Fruit fly (Drosophila melanogaster): ENCODE measurements around the gene CG14053.
A peak's percentile ranks its signal among the peaks of the same experiment; 100 is the strongest.

CG14053 gene

dm6 chrX:2166129-2166528 is 27.6 kb downstream of the CG14053 start (continued):
- TF ChIP-seq CG15269 (tag; optimal IDR thresholded peaks at IDR 0.05): no peak
- peak in 1 of 2 experiments; percentile 71 for TF ChIP-seq bsh (GFP tag; optimal IDR thresholded peaks at IDR 0.05)
- peak; percentile 59 for TF ChIP-seq Blimp-1 (GFP tag; optimal IDR thresholded peaks at IDR 0.05)
- peak; percentile 9 for TF ChIP-seq CG12942 (GFP tag; optimal IDR thresholded peaks at IDR 0.05)
- TF ChIP-seq CG6689 (GFP tag; IDR thresholded peaks at IDR 0.05): peak; percentile 45; the same call in 1 of the 2 replicates
- peak; percentile 13 for TF ChIP-seq Hsf (GFP tag; optimal IDR thresholded peaks at IDR 0.05)
- TF ChIP-seq CG6175 (GFP tag; IDR thresholded peaks at IDR 0.05): no peak
- TF ChIP-seq Ets65A (GFP tag): no peak
- no peak for TF ChIP-seq CG11696 (GFP tag; IDR thresholded peaks at IDR 0.05)
- 0 out of 2 replicates have a peak, but pooled peaks have one; percentile 5 for TF ChIP-seq CG32532 (GFP tag; IDR thresholded peaks at IDR 0.05)
- no peak for TF ChIP-seq Dek (tag; optimal IDR thresholded peaks at IDR 0.05)
- TF ChIP-seq btn (GFP tag; optimal IDR thresholded peaks at IDR 0.05): peak; percentile 46
- no peak for TF ChIP-seq h (optimal IDR thresholded peaks at IDR 0.05)
- TF ChIP-seq jigr1 (GFP tag; IDR thresholded peaks at IDR 0.05): no peak
- peak; percentile 18 for TF ChIP-seq tap (tag; optimal IDR thresholded peaks at IDR 0.05)
- TF ChIP-seq ERR (GFP tag; optimal IDR thresholded peaks at IDR 0.05): no peak
- TF ChIP-seq CG11456 (GFP tag; IDR thresholded peaks at IDR 0.05): no peak
- no peak for TF ChIP-seq maf-S (GFP tag; optimal IDR thresholded peaks at IDR 0.05)
- peak; percentile 43 for TF ChIP-seq Ada2b (GFP tag; IDR thresholded peaks at IDR 0.05)
- TF ChIP-seq CG3281 (GFP tag; optimal IDR thresholded peaks at IDR 0.05): no peak
- no peak for TF ChIP-seq kni (GFP tag; optimal IDR thresholded peaks at IDR 0.05)
- no peak for TF ChIP-seq shn (GFP tag; optimal IDR thresholded peaks at IDR 0.05)
- no peak for TF ChIP-seq CG30020 (tag; optimal IDR thresholded peaks at IDR 0.05)
- TF ChIP-seq lmd (GFP tag; IDR thresholded peaks at IDR 0.05): peak; percentile 58; the same call in 1 of the 2 replicates
- TF ChIP-seq abd-A (tag; optimal IDR thresholded peaks at IDR 0.05): no peak
- TF ChIP-seq CG4282 (GFP tag; optimal IDR thresholded peaks at IDR 0.05): no peak
- TF ChIP-seq NC2β (GFP tag; optimal IDR thresholded peaks at IDR 0.05): peak; percentile 35
- no peak for TF ChIP-seq CG4360 (GFP tag; IDR thresholded peaks at IDR 0.05)
- TF ChIP-seq D (optimal IDR thresholded peaks at IDR 0.05): no peak
- TF ChIP-seq D (GFP tag; optimal IDR thresholded peaks at IDR 0.05): peak; percentile 22
- peak; percentile 51 for TF ChIP-seq phol (tag; optimal IDR thresholded peaks at IDR 0.05)
- no peak for TF ChIP-seq CG16813 (GFP tag; IDR thresholded peaks at IDR 0.05; ENCODE audit: partially characterized antibody)
- TF ChIP-seq CG4424 (GFP tag; optimal IDR thresholded peaks at IDR 0.05): peak; percentile 47
- peak; percentile 92 for TF ChIP-seq ci (GFP tag; IDR thresholded peaks at IDR 0.05)
- peak; percentile 35 for TF ChIP-seq pnt (GFP tag; optimal IDR thresholded peaks at IDR 0.05)
- TF ChIP-seq otp (GFP tag; IDR thresholded peaks at IDR 0.05): no peak
- TF ChIP-seq Dll (GFP tag; IDR thresholded peaks at IDR 0.05; ENCODE audit: partially characterized antibody): no peak
- peak; percentile 60 for TF ChIP-seq gem (tag; optimal IDR thresholded peaks at IDR 0.05)
- TF ChIP-seq eve (GFP tag; optimal IDR thresholded peaks at IDR 0.05): no peak
- TF ChIP-seq pzg (GFP tag; optimal IDR thresholded peaks at IDR 0.05): no peak
- no peak for TF ChIP-seq CG13624 (GFP tag; optimal IDR thresholded peaks at IDR 0.05)
- no peak for TF ChIP-seq sc (optimal IDR thresholded peaks at IDR 0.05)
- peak; percentile 21 for TF ChIP-seq sc (GFP tag; optimal IDR thresholded peaks at IDR 0.05)
- TF ChIP-seq cas (GFP tag; IDR thresholded peaks at IDR 0.05): no peak
- TF ChIP-seq MESR4 (GFP tag; optimal IDR thresholded peaks at IDR 0.05): no peak
- peak; percentile 19 for TF ChIP-seq CG1602 (GFP tag; optimal IDR thresholded peaks at IDR 0.05)
- peak; percentile 0 for TF ChIP-seq repo (GFP tag; optimal IDR thresholded peaks at IDR 0.05)
- TF ChIP-seq Taf1 (GFP tag; IDR thresholded peaks at IDR 0.05): no peak
- TF ChIP-seq Side (GFP tag; optimal IDR thresholded peaks at IDR 0.05): no peak
- no peak for TF ChIP-seq ato (GFP tag; IDR thresholded peaks at IDR 0.05; ENCODE audit: partially characterized antibody)
- no peak for TF ChIP-seq CG15514 (GFP tag; optimal IDR thresholded peaks at IDR 0.05)
- no peak for TF ChIP-seq CG4404 (GFP tag; IDR thresholded peaks at IDR 0.05)
- no peak; the same call in 1 of the 2 replicates for TF ChIP-seq CG31441 (GFP tag; IDR thresholded peaks at IDR 0.05)
